Fruit fly (Drosophila melanogaster): Measurements from ENCODE around the gene wol.
A peak's percentile ranks its signal among the peaks of the same experiment; 100 is the strongest.

Gene wol

DNA sequence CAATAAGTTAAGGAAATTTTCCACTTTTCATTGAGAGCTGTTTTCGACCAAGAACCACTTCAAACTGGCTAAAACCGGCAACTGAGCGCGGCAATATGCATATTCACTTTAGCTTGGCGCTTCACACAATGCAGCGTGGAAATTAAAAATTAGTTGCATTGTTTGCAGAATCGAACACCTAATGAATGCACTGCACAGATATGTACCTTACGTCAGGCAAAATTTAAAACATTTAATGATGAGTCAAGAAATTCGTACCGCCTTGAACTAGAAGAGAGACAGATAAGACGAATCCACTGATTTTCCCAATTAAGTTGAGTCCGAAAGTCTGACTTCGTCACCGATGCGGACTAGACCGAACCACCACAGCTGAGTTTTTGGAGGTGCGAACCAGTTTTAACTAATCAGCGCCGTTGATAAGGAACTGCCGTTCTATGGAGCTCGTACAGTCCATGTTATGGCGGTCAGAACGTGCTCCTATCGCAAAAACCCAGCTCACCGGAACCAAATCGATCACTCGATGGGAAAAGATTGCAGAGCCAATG is 25.1 kb upstream of the wol start:
- TF ChIP-seq rn (GFP tag; IDR thresholded peaks at IDR 0.05) = no peak
- TF ChIP-seq Pif1A (GFP tag; optimal IDR thresholded peaks at IDR 0.05) = no peak
- TF ChIP-seq CG12605 (GFP tag; IDR thresholded peaks at IDR 0.05) = no peak
- TF ChIP-seq CG13204 (GFP tag; optimal IDR thresholded peaks at IDR 0.05) = no peak

DNA sequence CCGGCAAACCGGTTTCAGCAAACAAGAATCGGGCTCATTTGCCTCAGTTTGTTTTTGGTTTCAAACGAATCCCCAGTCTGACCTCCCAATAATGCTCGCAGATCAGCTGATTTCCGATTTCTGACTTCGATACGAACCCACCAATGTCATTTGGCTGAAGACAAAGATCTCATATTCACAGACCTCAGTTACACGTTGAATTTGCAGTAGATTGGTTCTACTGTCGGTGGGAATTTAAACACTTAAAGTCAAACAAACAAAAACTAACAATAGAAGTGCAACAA is 24.4 kb upstream of the wol start, which contains the start of gene CG14275:
TSS of gene CG14275 (plus strand) at position 185 of the 284 bp plus-strand sequence.
- TF ChIP-seq CG9948 (tag; optimal IDR thresholded peaks at IDR 0.05) = no peak
- no peak for TF ChIP-seq fd96Ca (GFP tag; IDR thresholded peaks at IDR 0.05)
- no peak for TF ChIP-seq CG12605 (GFP tag; IDR thresholded peaks at IDR 0.05)
- TF ChIP-seq Pif1A (GFP tag; optimal IDR thresholded peaks at IDR 0.05) = no peak
- no peak for TF ChIP-seq Pif1B (GFP tag; optimal IDR thresholded peaks at IDR 0.05)
- TF ChIP-seq CG8159 (tag; optimal IDR thresholded peaks at IDR 0.05) = no peak

DNA sequence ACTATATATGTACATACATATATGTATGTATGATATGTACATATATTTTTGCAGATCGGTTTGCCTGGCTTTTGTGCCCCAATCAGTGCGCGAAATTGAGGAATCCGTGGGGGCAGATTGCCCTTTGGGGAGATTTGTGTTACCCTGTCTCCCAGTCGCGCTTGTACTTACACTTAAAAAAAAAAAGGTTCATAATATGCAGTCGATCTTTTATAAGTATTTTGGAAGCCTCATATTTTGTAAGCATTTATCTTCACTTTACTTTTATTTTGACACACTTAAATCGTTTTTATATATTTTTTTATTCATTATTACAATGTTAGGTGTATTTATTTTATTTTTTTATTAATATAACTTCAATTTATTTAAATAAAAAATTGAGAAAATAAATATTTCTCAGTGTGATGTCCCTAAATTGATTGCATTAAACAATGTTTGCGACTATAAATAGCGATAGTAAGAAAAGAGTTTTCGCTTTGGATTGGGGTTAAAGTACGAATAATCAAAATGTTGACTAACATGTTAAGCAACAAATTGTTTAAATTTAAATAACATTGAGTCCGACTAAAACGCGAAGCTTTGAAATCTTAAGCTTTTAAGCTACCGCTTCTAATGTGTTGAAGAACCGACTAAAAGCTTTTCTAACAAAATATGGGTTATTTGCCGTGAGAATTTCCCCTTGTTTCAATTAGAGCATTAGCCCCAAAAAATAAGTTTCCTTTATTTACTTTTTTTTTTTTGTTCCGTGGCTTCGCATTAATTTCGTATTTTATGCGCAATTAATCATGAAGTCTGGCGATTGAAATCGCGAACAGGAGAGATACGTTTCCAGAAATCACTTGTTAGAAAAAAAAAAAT is 23.9 kb upstream of the wol start:
- TF ChIP-seq D1 (tag; optimal IDR thresholded peaks at IDR 0.05) (no peak), CG8301 (tag; optimal IDR thresholded peaks at IDR 0.05) (no peak), Ets98B (GFP tag; IDR thresholded peaks at IDR 0.05) (no peak), rn (GFP tag; IDR thresholded peaks at IDR 0.05) (no peak), CG13204 (GFP tag; optimal IDR thresholded peaks at IDR 0.05) (no peak), CG17806 (tag; optimal IDR thresholded peaks at IDR 0.05) (peak; percentile 4), CG32121 (GFP tag; IDR thresholded peaks at IDR 0.05) (0 out of 2 replicates have a peak, but pooled peaks have one; percentile 35), fd96Ca (GFP tag; IDR thresholded peaks at IDR 0.05) (no peak), CG4496 (GFP tag; IDR thresholded peaks at IDR 0.05) (0 out of 3 replicates have a peak, but pooled peaks have one; percentile 46), gl (tag; optimal IDR thresholded peaks at IDR 0.05) (no peak), CG8159 (tag; optimal IDR thresholded peaks at IDR 0.05) (peak; percentile 37), Pif1B (GFP tag; optimal IDR thresholded peaks at IDR 0.05) (no peak), Snoo (tag; optimal IDR thresholded peaks at IDR 0.05) (no peak), CG10348 (GFP tag; IDR thresholded peaks at IDR 0.05) (no peak), CG12605 (GFP tag; IDR thresholded peaks at IDR 0.05) (peak; percentile 28; the same call in 1 of the 2 replicates), CG9948 (tag; optimal IDR thresholded peaks at IDR 0.05) (peak; percentile 0), CG15710 (tag; optimal IDR thresholded peaks at IDR 0.05) (peak; percentile 1), EcR (GFP tag; optimal IDR thresholded peaks at IDR 0.05) (no peak), CG34367 (tag; optimal IDR thresholded peaks at IDR 0.05) (no peak), CG14655 (GFP tag; optimal IDR thresholded peaks at IDR 0.05) (no peak), Pif1A (GFP tag; optimal IDR thresholded peaks at IDR 0.05) (no peak)

DNA sequence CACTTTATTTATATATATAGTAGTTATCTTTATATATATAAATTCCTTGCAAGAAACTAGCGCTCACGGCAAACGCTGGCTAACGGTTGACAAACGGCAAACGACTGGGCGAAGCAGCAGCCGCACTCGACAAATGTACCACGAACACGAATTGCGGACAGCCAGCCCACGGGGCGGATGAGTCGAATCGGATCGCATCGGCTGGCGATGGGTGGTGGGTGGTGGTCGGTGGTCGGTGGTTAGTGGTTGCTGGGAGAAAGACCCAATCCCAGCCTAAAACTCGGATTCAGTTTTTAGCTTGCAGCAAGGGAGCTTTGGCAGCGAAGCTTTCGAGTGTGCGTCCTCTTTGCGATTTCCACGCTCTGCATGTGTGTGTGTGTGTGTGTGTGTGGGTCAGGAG is 22.4 kb upstream of the wol start, which contains the start of gene CG7781:
TSS of gene CG7781 (minus strand) at position 260 of the 400 bp plus-strand sequence.
- TF ChIP-seq Snoo (tag; optimal IDR thresholded peaks at IDR 0.05) (no peak), EcR (GFP tag; optimal IDR thresholded peaks at IDR 0.05) (no peak), CG8159 (tag; optimal IDR thresholded peaks at IDR 0.05) (no peak), rn (GFP tag; IDR thresholded peaks at IDR 0.05) (no peak), fd96Ca (GFP tag; IDR thresholded peaks at IDR 0.05) (0 out of 3 replicates have a peak, but pooled peaks have one; percentile 10), CG14655 (GFP tag; optimal IDR thresholded peaks at IDR 0.05) (no peak), CG15710 (tag; optimal IDR thresholded peaks at IDR 0.05) (no peak), CG9948 (tag; optimal IDR thresholded peaks at IDR 0.05) (no peak), CG12605 (GFP tag; IDR thresholded peaks at IDR 0.05) (0 out of 2 replicates have a peak, but pooled peaks have one; percentile 28), CG4496 (GFP tag; IDR thresholded peaks at IDR 0.05) (peak; percentile 51; the same call in 2 of the 3 replicates), Ets98B (GFP tag; IDR thresholded peaks at IDR 0.05) (peak; percentile 46; the same call in 1 of the 2 replicates)

DNA sequence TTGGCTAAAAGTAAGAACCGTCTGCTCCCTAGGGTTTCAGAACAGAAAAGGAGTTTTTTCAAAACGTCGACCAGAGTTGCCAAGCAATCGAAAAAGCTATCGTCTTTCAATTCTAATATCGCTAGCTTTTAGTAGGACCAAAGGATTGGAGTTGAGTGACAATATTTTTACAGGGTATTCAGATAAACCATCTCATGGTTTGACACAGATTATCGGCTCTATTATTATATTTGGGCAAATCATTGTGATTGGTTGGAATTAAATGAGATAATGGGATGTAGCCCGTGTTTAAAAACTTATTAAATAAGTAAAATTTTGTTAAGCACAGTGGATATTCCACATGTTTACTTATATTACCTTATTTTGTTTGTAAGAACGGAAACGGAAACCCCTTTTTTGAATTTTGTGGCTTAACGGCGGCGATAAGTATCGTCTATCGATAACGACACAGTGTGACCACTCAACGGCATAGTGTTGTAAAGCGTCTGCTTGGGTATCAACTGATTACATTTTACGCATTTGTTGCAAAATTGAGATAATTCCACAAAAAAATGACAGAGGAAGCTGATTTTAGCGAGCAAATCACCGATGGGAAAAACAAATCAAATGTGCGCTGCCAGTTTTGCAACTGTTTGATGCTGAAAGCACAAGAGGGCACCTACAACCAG is 17.2 kb upstream of the wol start, which contains the start of the genes mtsh and strat:
TSS of gene mtsh (minus strand) at position 51 of the 668 bp plus-strand sequence.
TSS of gene strat (plus strand) at position 471 of the 668 bp plus-strand sequence.
- TF ChIP-seq Snoo (tag; optimal IDR thresholded peaks at IDR 0.05) (peak; percentile 22), gl (tag; optimal IDR thresholded peaks at IDR 0.05) (peak; percentile 41), EcR (GFP tag; optimal IDR thresholded peaks at IDR 0.05) (no peak), CG17806 (tag; optimal IDR thresholded peaks at IDR 0.05) (peak; percentile 34), Ets98B (GFP tag; IDR thresholded peaks at IDR 0.05) (no peak), CG15710 (tag; optimal IDR thresholded peaks at IDR 0.05) (peak; percentile 23), CG32121 (GFP tag; IDR thresholded peaks at IDR 0.05) (no peak; the same call in 1 of the 2 replicates), CG8159 (tag; optimal IDR thresholded peaks at IDR 0.05) (no peak), CG13204 (GFP tag; optimal IDR thresholded peaks at IDR 0.05) (no peak), CG4496 (GFP tag; IDR thresholded peaks at IDR 0.05) (peak; percentile 76), CG8301 (tag; optimal IDR thresholded peaks at IDR 0.05) (no peak), CG34367 (tag; optimal IDR thresholded peaks at IDR 0.05) (peak; percentile 3), CG12605 (GFP tag; IDR thresholded peaks at IDR 0.05) (no peak), CG10348 (GFP tag; IDR thresholded peaks at IDR 0.05) (no peak)
